Worm (Caenorhabditis elegans) whole organism, late embryonic: ENCODE measurements around the gene Y43F8B.3.

ENCODE experiments used
- ama-1 ChIP-seq: fragments of 150-350 bp; optimal IDR thresholded peaks from 2 replicates; lab custom pipeline; 2014
- ceh-19 ChIP-seq: fragments of 200-800 bp; sonication (Bioruptor generic); optimal IDR thresholded peaks from 2 replicates; lab custom pipeline; 2018; ENCODE audit warnings: mild to moderate bottlenecking, missing genetic modification characterization, missing compliant biosample characterization
- ceh-31 ChIP-seq: sonication (generic microtip); optimal IDR thresholded peaks from 2 replicates; lab custom pipeline; 2016; ENCODE audit warnings: missing genetic modification characterization, missing compliant biosample characterization
- ceh-48 ChIP-seq: sonication (generic microtip); optimal IDR thresholded peaks from 2 replicates; lab custom pipeline; 2016; ENCODE audit warnings: missing genetic modification characterization, inconsistent platforms, missing compliant biosample characterization
- dve-1 ChIP-seq: sonication (generic microtip); optimal IDR thresholded peaks from 2 replicates; lab custom pipeline; 2017; ENCODE audit warnings: antibody characterized with exemption, mild to moderate bottlenecking, missing genetic modification characterization, missing compliant biosample characterization
- eyg-1 ChIP-seq: sonication (generic microtip); optimal IDR thresholded peaks from 2 replicates; lab custom pipeline; 2016; ENCODE audit warnings: missing genotype, missing genetic modification characterization, missing compliant biosample characterization
- lin-11 ChIP-seq: fragments of 200-800 bp; sonication (Bioruptor generic); optimal IDR thresholded peaks from 2 replicates; lab custom pipeline; 2018; ENCODE audit warnings: mild to moderate bottlenecking, missing genetic modification characterization, missing compliant biosample characterization
- nhr-11 ChIP-seq: fragments of 150-350 bp; optimal IDR thresholded peaks from 2 replicates; lab custom pipeline; 2014; ENCODE audit warnings: missing biosample characterization, missing genetic modification characterization
- pqm-1 ChIP-seq: sonication (generic microtip); optimal IDR thresholded peaks from 2 replicates; lab custom pipeline; 2016; ENCODE audit warnings: missing genetic modification characterization, missing compliant biosample characterization
- sox-2 ChIP-seq: fragments of 200-800 bp; sonication (Bioruptor generic); IDR thresholded peaks from 2 replicates; pipeline ENCODE4 v1.3.6; 2022; ENCODE audit warnings: missing genetic modification reagents, missing genetic modification characterization, missing compliant biosample characterization

- TF ChIP-seq ceh-48 (tag; lab: Kevin White, UChicago) (no peak), lin-11 (no peak), nhr-11 (no peak), pqm-1 (no peak), dve-1 (tag; lab: Kevin White, UChicago) (no peak), eyg-1 (no peak), ceh-31 (tag; lab: Kevin White, UChicago) (no peak), sox-2 (no peak), ceh-19 (GFP tag; lab: Kevin White, UChicago) (no peak), ama-1 (lab: Kevin White, UChicago) (no peak)
These were observed 23.3 kb downstream of the Y43F8B.3 start for ce11 chrV:19526197-19526596.
